Worm (Caenorhabditis elegans): Measurements from ENCODE around the gene spdl-1.

spdl-1 gene

ce11 chrII:7808950-7809349 is 27.6 kb downstream of the spdl-1 start (continued):
- no peak for TF ChIP-seq B0019.2 (GFP tag; conservative IDR thresholded peaks at IDR 0.05)
- peak; percentile 3 for TF ChIP-seq madf-10 (tag; optimal IDR thresholded peaks at IDR 0.05)
- no peak for TF ChIP-seq F57A8.1 (GFP tag; optimal IDR thresholded peaks at IDR 0.05)
- no peak for TF ChIP-seq egl-44 (GFP tag; IDR thresholded peaks at IDR 0.05)
- TF ChIP-seq let-607 (tag; optimal IDR thresholded peaks at IDR 0.05), result peak; percentile 59 to 61
- TF ChIP-seq let-526 (GFP tag; IDR thresholded peaks at IDR 0.05), result no peak
- no peak for TF ChIP-seq gei-17 (GFP tag; optimal IDR thresholded peaks at IDR 0.05)
- no peak; the same call in 1 of the 2 replicates for TF ChIP-seq dox-1 (GFP tag; IDR thresholded peaks at IDR 0.05)
- TF ChIP-seq ekl-4 (GFP tag; IDR thresholded peaks at IDR 0.05), result no peak
- TF ChIP-seq ztf-28 (GFP tag; IDR thresholded peaks at IDR 0.05), result no peak
- TF ChIP-seq sdz-38 (tag; optimal IDR thresholded peaks at IDR 0.05), result no peak
- TF ChIP-seq T07F8.4 (tag; optimal IDR thresholded peaks at IDR 0.05), result no peak
- TF ChIP-seq him-1 (tag; optimal IDR thresholded peaks at IDR 0.05), result no peak
- TF ChIP-seq tlf-1 (GFP tag; optimal IDR thresholded peaks at IDR 0.05), result no peak
- no peak for TF ChIP-seq die-1 (tag; optimal IDR thresholded peaks at IDR 0.05)
- no peak for TF ChIP-seq madf-3 (GFP tag; IDR thresholded peaks at IDR 0.05)
- TF ChIP-seq lir-1 (GFP tag; conservative IDR thresholded peaks at IDR 0.05), result no peak
- no peak for TF ChIP-seq Y56A3A.18 (GFP tag; IDR thresholded peaks at IDR 0.05)
- TF ChIP-seq hlh-12 (tag; optimal IDR thresholded peaks at IDR 0.05), result no peak
- TF ChIP-seq cebp-1 (GFP tag; IDR thresholded peaks at IDR 0.05), result no peak
- TF ChIP-seq cebp-1 (tag; optimal IDR thresholded peaks at IDR 0.05), result peak; percentile 58
- no peak for TF ChIP-seq nhr-27 (tag; optimal IDR thresholded peaks at IDR 0.05)
- no peak for TF ChIP-seq dpff-1 (tag; optimal IDR thresholded peaks at IDR 0.05)
- peak; percentile 87 for TF ChIP-seq hmg-1.2 (GFP tag; IDR thresholded peaks at IDR 0.05)
- TF ChIP-seq unc-130 (GFP tag; optimal IDR thresholded peaks at IDR 0.05), result no peak
- no peak for TF ChIP-seq nfya-2 (GFP tag; IDR thresholded peaks at IDR 0.05)
- peak; percentile 41 for TF ChIP-seq ztf-22 (GFP tag; optimal IDR thresholded peaks at IDR 0.05)
- no peak for TF ChIP-seq Y53F4B.3 (GFP tag; IDR thresholded peaks at IDR 0.05)
- TF ChIP-seq efl-1 (GFP tag; optimal IDR thresholded peaks at IDR 0.05), result no peak
- TF ChIP-seq B0261.1 (tag; optimal IDR thresholded peaks at IDR 0.05), result no peak

DNA sequence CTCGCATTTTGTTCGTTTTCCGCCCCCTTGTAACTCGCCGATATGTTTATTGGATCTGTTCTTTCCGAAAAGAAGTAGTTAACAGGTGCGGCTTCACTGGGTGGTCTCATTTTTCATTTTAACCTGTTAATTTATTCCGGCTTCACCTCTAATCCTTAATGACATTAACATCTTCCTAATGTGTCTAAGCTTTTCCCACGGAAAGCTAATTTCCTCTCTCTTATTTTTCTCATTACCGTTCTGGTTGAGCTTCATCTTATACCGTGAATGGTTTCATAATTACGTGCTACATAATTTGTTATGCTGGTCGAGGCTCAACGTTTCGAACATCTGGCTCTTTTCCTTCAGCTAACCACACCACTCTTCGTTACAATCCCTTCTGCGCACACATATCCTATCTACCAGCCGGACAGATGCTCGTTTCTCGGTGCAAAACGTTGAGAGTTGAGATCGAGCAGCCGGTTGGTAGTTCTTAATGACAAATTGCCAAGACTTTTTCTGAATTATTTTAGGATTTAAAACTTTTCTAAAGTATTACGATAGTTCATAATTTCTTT is 28.1 kb downstream of the spdl-1 start:
- TF ChIP-seq aptf-2 (GFP tag; conservative IDR thresholded peaks at IDR 0.05), result no peak
- TF ChIP-seq tbx-9 (tag; optimal IDR thresholded peaks at IDR 0.05; ENCODE audit: borderline replicate concordance), result no peak

ce11 chrII:7810162-7810868 is 28.9 kb downstream of the spdl-1 start:
- no peak for TF ChIP-seq efl-1 (GFP tag; optimal IDR thresholded peaks at IDR 0.05)
- TF ChIP-seq Y56A3A.18 (GFP tag; IDR thresholded peaks at IDR 0.05), result no peak
- TF ChIP-seq xnd-1 (tag; optimal IDR thresholded peaks at IDR 0.05), result no peak
- no peak for TF ChIP-seq mcd-1 (GFP tag; IDR thresholded peaks at IDR 0.05)
- TF ChIP-seq nhr-27 (tag; optimal IDR thresholded peaks at IDR 0.05), result no peak
- no peak for TF ChIP-seq athp-1 (tag; optimal IDR thresholded peaks at IDR 0.05)
- no peak for TF ChIP-seq ztf-22 (GFP tag; optimal IDR thresholded peaks at IDR 0.05)
- no peak for TF ChIP-seq attf-5 (GFP tag; optimal IDR thresholded peaks at IDR 0.05)
- TF ChIP-seq fkh-3 (tag; optimal IDR thresholded peaks at IDR 0.05), result no peak
- no peak for TF ChIP-seq C06A6.2 (GFP tag; conservative IDR thresholded peaks at IDR 0.05)
- TF ChIP-seq dpff-1 (tag; optimal IDR thresholded peaks at IDR 0.05), result no peak
- TF ChIP-seq attf-3 (GFP tag; conservative IDR thresholded peaks at IDR 0.05), result no peak
- TF ChIP-seq F39B2.1 (GFP tag; IDR thresholded peaks at IDR 0.05), result no peak
- TF ChIP-seq nfya-1 (tag; optimal IDR thresholded peaks at IDR 0.05; ENCODE audit: borderline replicate concordance, insufficient read depth), result no peak
